Worm (Caenorhabditis elegans) whole organism, late embryonic: ENCODE results near the gene F22F4.4.

Experiments
- C38D4.7 ChIP-seq: fragments of 200-800 bp; sonication (Bioruptor generic); optimal IDR thresholded peaks from 2 replicates; lab custom pipeline; 2018; ENCODE audit warnings: mild to moderate bottlenecking, missing genetic modification characterization, moderate library complexity, missing compliant biosample characterization
- T23F11.4 ChIP-seq: fragments of 200-800 bp; sonication (Bioruptor generic); optimal IDR thresholded peaks from 2 replicates; lab custom pipeline; 2018; ENCODE audit warnings: mild to moderate bottlenecking, missing genetic modification characterization, missing compliant biosample characterization
- ama-1 ChIP-seq: fragments of 150-350 bp; optimal IDR thresholded peaks from 2 replicates; lab custom pipeline; 2014
- ceh-34 ChIP-seq: sonication (generic microtip); optimal IDR thresholded peaks from 2 replicates; lab custom pipeline; 2016; ENCODE audit warnings: mild to moderate bottlenecking, missing genetic modification characterization, missing compliant biosample characterization
- ceh-6 ChIP-seq: fragments of 200-800 bp; sonication (Bioruptor generic); optimal IDR thresholded peaks from 2 replicates; lab custom pipeline; 2018; ENCODE audit warnings: mild to moderate bottlenecking, missing genetic modification characterization, missing compliant biosample characterization
- eyg-1 ChIP-seq: sonication (generic microtip); optimal IDR thresholded peaks from 2 replicates; lab custom pipeline; 2016; ENCODE audit warnings: missing genotype, missing genetic modification characterization, missing compliant biosample characterization
- lin-11 ChIP-seq: fragments of 200-800 bp; sonication (Bioruptor generic); optimal IDR thresholded peaks from 2 replicates; lab custom pipeline; 2018; ENCODE audit warnings: mild to moderate bottlenecking, missing genetic modification characterization, missing compliant biosample characterization
- nhr-11 ChIP-seq: fragments of 150-350 bp; optimal IDR thresholded peaks from 2 replicates; lab custom pipeline; 2014; ENCODE audit warnings: missing biosample characterization, missing genetic modification characterization
- npax-4 ChIP-seq: sonication (generic microtip); optimal IDR thresholded peaks from 2 replicates; lab custom pipeline; 2016; ENCODE audit warnings: missing genetic modification characterization, missing compliant biosample characterization
- pqm-1 ChIP-seq: sonication (generic microtip); optimal IDR thresholded peaks from 2 replicates; lab custom pipeline; 2016; ENCODE audit warnings: missing genetic modification characterization, missing compliant biosample characterization
- pros-1 ChIP-seq: fragments of 150-350 bp; optimal IDR thresholded peaks from 2 replicates; lab custom pipeline; 2014; ENCODE audit warnings: missing biosample characterization, missing genetic modification reagents, missing genetic modification characterization
- rnt-1 ChIP-seq: sonication (generic microtip); optimal IDR thresholded peaks from 2 replicates; lab custom pipeline; 2016; ENCODE audit warnings: missing genetic modification characterization, missing compliant biosample characterization
- tbx-7 ChIP-seq: sonication (generic microtip); optimal IDR thresholded peaks from 2 replicates; lab custom pipeline; 2016; ENCODE audit warnings: missing genotype, missing genetic modification characterization, missing compliant biosample characterization

DNA sequence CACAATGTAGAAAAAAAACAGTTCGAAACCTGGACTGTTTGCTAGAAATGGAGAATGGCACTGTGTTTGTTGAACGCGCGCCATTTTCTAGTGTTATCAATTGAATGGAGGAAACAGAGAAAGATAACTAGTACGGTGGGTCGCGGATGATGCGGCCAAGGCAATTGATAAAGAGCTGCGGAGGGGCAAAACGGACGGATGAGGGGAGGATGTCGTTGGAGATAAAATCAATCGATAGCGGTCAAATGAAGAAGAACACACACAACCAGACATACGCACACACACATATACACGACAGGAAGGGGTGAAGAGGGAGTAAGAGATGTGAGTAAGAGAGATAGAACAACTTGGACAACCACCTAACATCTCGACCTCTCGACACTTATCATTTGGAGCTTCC, 48.7 kb upstream of the F22F4.4 start:
- TF ChIP-seq tbx-7 (tag; lab: Kevin White, UChicago) (no peak), ceh-6 (no peak), ama-1 (lab: Kevin White, UChicago) (no peak), lin-11 (no peak), ceh-34 (tag; lab: Kevin White, UChicago) (no peak), pros-1 (tag; lab: Kevin White, UChicago) (no peak), npax-4 (tag; lab: Kevin White, UChicago) (no peak), nhr-11 (no peak), T23F11.4 (GFP tag; lab: Kevin White, UChicago) (no peak), pqm-1 (tag; lab: Kevin White, UChicago) (no peak), eyg-1 (tag; lab: Kevin White, UChicago) (no peak), C38D4.7 (GFP tag; lab: Kevin White, UChicago) (no peak), rnt-1 (tag; lab: Kevin White, UChicago) (peak; percentile 5)
